Worm (Caenorhabditis elegans) whole organism, L1 larva: ENCODE measurements around the gene F01G10.10.

Experiments used
- C04F5.9 ChIP-seq: sonication (generic microtip); optimal IDR thresholded peaks from 2 replicates; lab custom pipeline; 2016; ENCODE audit warnings: missing genetic modification characterization, missing compliant biosample characterization
- C16A3.4 ChIP-seq: fragments of 150-350 bp; optimal IDR thresholded peaks from 2 replicates; lab custom pipeline; 2014; ENCODE audit warnings: missing biosample characterization, missing genetic modification characterization
- C34B4.2 ChIP-seq: sonication (generic microtip); optimal IDR thresholded peaks from 2 replicates; lab custom pipeline; 2017; ENCODE audit warnings: mild to moderate bottlenecking, missing genetic modification characterization, missing compliant biosample characterization
- F16B12.6 ChIP-seq: fragments of 150-350 bp; optimal IDR thresholded peaks from 2 replicates; lab custom pipeline; 2014; ENCODE audit warnings: missing biosample characterization, missing genetic modification characterization
- aha-1 ChIP-seq: fragments of 150-350 bp; optimal IDR thresholded peaks from 2 replicates; lab custom pipeline; 2014; ENCODE audit warnings: missing biosample characterization, missing genetic modification characterization
- aly-2 ChIP-seq: fragments of 150-350 bp; optimal IDR thresholded peaks from 2 replicates; lab custom pipeline; 2014; ENCODE audit warnings: missing biosample characterization, missing genetic modification characterization
- blmp-1 ChIP-seq: fragments of 150-350 bp; optimal IDR thresholded peaks from 2 replicates; lab custom pipeline; 2014; ENCODE audit warnings: missing biosample characterization, missing genetic modification characterization
- ceh-82 ChIP-seq, 3 experiments: fragments of 150-350 bp in 1 of 3; sonication (generic microtip) in 2 of 3; optimal IDR thresholded peaks; 2 replicates each; lab custom pipeline; 2014 to 2017; ENCODE audit warnings: missing biosample characterization in 3 of 3, missing genetic modification characterization in 3 of 3
- ceh-90 ChIP-seq: sonication (generic microtip); optimal IDR thresholded peaks from 2 replicates; lab custom pipeline; 2016; ENCODE audit warnings: missing genetic modification characterization, missing compliant biosample characterization
- dpl-1 ChIP-seq, 3 experiments: fragments of 150-350 bp in 2 of 3; sonication (generic microtip) in 1 of 3; optimal IDR thresholded peaks; 2 replicates each; lab custom pipeline; 2014 to 2017; ENCODE audit warnings: missing biosample characterization in 3 of 3, missing genetic modification characterization in 3 of 3, missing genetic modification reagents in 3 of 3
- dsc-1 ChIP-seq: sonication (generic microtip); optimal IDR thresholded peaks from 2 replicates; lab custom pipeline; 2016; ENCODE audit warnings: mild to moderate bottlenecking, missing genetic modification characterization, missing compliant biosample characterization
- fkh-10 ChIP-seq: sonication (generic microtip); optimal IDR thresholded peaks from 2 replicates; lab custom pipeline; 2017; ENCODE audit warnings: missing biosample characterization, missing genetic modification reagents, missing genetic modification characterization
- fkh-4 ChIP-seq: sonication (generic microtip); optimal IDR thresholded peaks from 2 replicates; lab custom pipeline; 2016; ENCODE audit warnings: missing compliant biosample characterization, missing genetic modification characterization, borderline replicate concordance
- grh-1 ChIP-seq: fragments of 200-800 bp; sonication (Bioruptor generic); IDR thresholded peaks from 2 replicates; pipeline ENCODE4 v1.3.6; 2022; ENCODE audit warnings: missing genetic modification reagents, missing genetic modification characterization, missing compliant biosample characterization
- hlh-17 ChIP-seq: fragments of 200-800 bp; sonication (Bioruptor generic); optimal IDR thresholded peaks from 2 replicates; lab custom pipeline; 2018; ENCODE audit warnings: missing genetic modification characterization, mild to moderate bottlenecking, missing compliant biosample characterization, moderate library complexity, borderline replicate concordance
- hlh-4 ChIP-seq: sonication (generic microtip); optimal IDR thresholded peaks from 2 replicates; lab custom pipeline; 2016; ENCODE audit warnings: mild to moderate bottlenecking, missing genetic modification characterization, missing compliant biosample characterization
- isw-1 ChIP-seq: fragments of 200-800 bp; sonication (Bioruptor generic); IDR thresholded peaks from 2 replicates; pipeline ENCODE4 v1.3.6; 2022; ENCODE audit warnings: missing genetic modification characterization, missing compliant biosample characterization
- jun-1 ChIP-seq: fragments of 150-350 bp; optimal IDR thresholded peaks from 2 replicates; lab custom pipeline; 2014; ENCODE audit warnings: missing biosample characterization, missing genetic modification reagents, missing genetic modification characterization
- lin-14 ChIP-seq: fragments of 200-800 bp; sonication (Bioruptor generic); optimal IDR thresholded peaks from 2 replicates; lab custom pipeline; 2018; ENCODE audit warnings: mild to moderate bottlenecking, missing genetic modification characterization, moderate library complexity, missing compliant biosample characterization
- lin-15B ChIP-seq: fragments of 150-350 bp; sonication (generic microtip); optimal IDR thresholded peaks from 3 replicates; lab custom pipeline; 2014; ENCODE audit warnings: missing biosample characterization, missing genetic modification characterization
- lir-3 ChIP-seq: sonication (generic microtip); optimal IDR thresholded peaks from 2 replicates; lab custom pipeline; 2016; ENCODE audit warnings: mild to moderate bottlenecking, missing genetic modification characterization, moderate library complexity, missing compliant biosample characterization; ENCODE audit not compliant: poor library complexity
- mdl-1 ChIP-seq, 2 experiments: fragments of 150-350 bp; optimal IDR thresholded peaks; 2 replicates each; lab custom pipeline; 2014 to 2017; ENCODE audit warnings: missing biosample characterization in 2 of 2, missing genetic modification characterization in 2 of 2, inconsistent platforms in 1 of 2
- mef-2 ChIP-seq: fragments of 150-350 bp; optimal IDR thresholded peaks from 2 replicates; lab custom pipeline; 2014; ENCODE audit warnings: missing biosample characterization, missing genetic modification characterization
- mep-1 ChIP-seq: fragments of 150-350 bp; optimal IDR thresholded peaks from 2 replicates; lab custom pipeline; 2014; ENCODE audit warnings: missing biosample characterization, missing genetic modification characterization
- nhr-28 ChIP-seq: fragments of 150-350 bp; optimal IDR thresholded peaks from 2 replicates; lab custom pipeline; 2014; ENCODE audit warnings: missing biosample characterization, missing genetic modification characterization
- nhr-76 ChIP-seq: sonication (generic microtip); optimal IDR thresholded peaks from 2 replicates; lab custom pipeline; 2017; ENCODE audit warnings: missing biosample characterization, missing genetic modification characterization
- pag-3 ChIP-seq: sonication (generic microtip); optimal IDR thresholded peaks from 2 replicates; lab custom pipeline; 2017; ENCODE audit warnings: missing genetic modification characterization, mild to moderate bottlenecking, missing compliant biosample characterization, antibody characterized with exemption, borderline replicate concordance; ENCODE audit not compliant: insufficient read depth
- pax-3 ChIP-seq: fragments of 200-800 bp; sonication (Bioruptor generic); optimal IDR thresholded peaks from 2 replicates; lab custom pipeline; 2018; ENCODE audit warnings: mild to moderate bottlenecking, missing genetic modification characterization, moderate library complexity, missing compliant biosample characterization
- sptf-1 ChIP-seq: fragments of 150-350 bp; optimal IDR thresholded peaks from 2 replicates; lab custom pipeline; 2014; ENCODE audit warnings: missing biosample characterization, missing genetic modification characterization
- swsn-7 ChIP-seq: sonication (generic microtip); optimal IDR thresholded peaks from 2 replicates; lab custom pipeline; 2016; ENCODE audit warnings: missing genetic modification characterization, missing compliant biosample characterization
- tbx-2 ChIP-seq: sonication (generic microtip); optimal IDR thresholded peaks from 2 replicates; lab custom pipeline; 2016; ENCODE audit warnings: missing genetic modification characterization, missing compliant biosample characterization
- unc-130 ChIP-seq: fragments of 150-350 bp; optimal IDR thresholded peaks from 2 replicates; lab custom pipeline; 2017; ENCODE audit warnings: missing biosample characterization, missing genetic modification characterization, inconsistent platforms
- vab-15 ChIP-seq: sonication (generic microtip); optimal IDR thresholded peaks from 2 replicates; lab custom pipeline; 2017; ENCODE audit warnings: missing genotype, mild to moderate bottlenecking, missing genetic modification characterization, missing compliant biosample characterization
- xbp-1 ChIP-seq: sonication (generic microtip); optimal IDR thresholded peaks from 2 replicates; lab custom pipeline; 2016; ENCODE audit warnings: missing genetic modification characterization, missing compliant biosample characterization

The F01G10.10 gene

ce11 chrIV:10215393-10215792, 30.6 kb upstream of the F01G10.10 start:
- TF ChIP-seq fkh-4 (tag; lab: Kevin White, UChicago) (no peak), lin-15B (tag; lab: Kevin White, UChicago) (no peak), hlh-17 (GFP tag; lab: Kevin White, UChicago) (no peak), swsn-7 (tag; lab: Kevin White, UChicago) (no peak), tbx-2 (no peak), grh-1 (GFP tag; lab: Robert Waterston, UW) (no peak), isw-1 (GFP tag; lab: Robert Waterston, UW) (no peak), C04F5.9 (tag; lab: Kevin White, UChicago) (no peak), C16A3.4 (tag; lab: Kevin White, UChicago) (no peak), nhr-76 (tag; lab: Kevin White, UChicago) (no peak), F16B12.6 (no peak), aly-2 (tag; lab: Kevin White, UChicago) (no peak), vab-15 (tag; lab: Kevin White, UChicago) (no peak), fkh-10 (no peak), lir-3 (tag; lab: Kevin White, UChicago) (no peak), lin-14 (GFP tag; lab: Kevin White, UChicago) (no peak)

ce11 chrIV:10216078-10216477, 29.9 kb upstream of the F01G10.10 start, which contains the start of gene col-124:
TSS of gene col-124 (plus strand) at chrIV:10216451.
- TF ChIP-seq mdl-1 (tag; optimal IDR thresholded peaks at IDR 0.05; lab: Kevin White, UChicago) = no peak
- TF ChIP-seq ceh-82 (tag; optimal IDR thresholded peaks at IDR 0.05; lab: Kevin White, UChicago) = no peak
- no peak for TF ChIP-seq jun-1
- no peak for TF ChIP-seq F16B12.6
- no peak for TF ChIP-seq aly-2 (tag; lab: Kevin White, UChicago)
- TF ChIP-seq blmp-1 (tag; lab: Kevin White, UChicago) = peak; percentile 77
- TF ChIP-seq, all 84 proteins: peak for 1

- TF ChIP-seq aha-1 (tag; lab: Kevin White, UChicago) (no peak), dsc-1 (tag; lab: Kevin White, UChicago) (no peak), ceh-90 (tag; lab: Kevin White, UChicago) (no peak), xbp-1 (tag; lab: Kevin White, UChicago) (no peak), C34B4.2 (tag; lab: Kevin White, UChicago) (no peak), lin-15B (tag; lab: Kevin White, UChicago) (no peak), mef-2 (no peak), sptf-1 (tag; lab: Kevin White, UChicago) (no peak), pag-3 (tag; lab: Kevin White, UChicago) (no peak), grh-1 (GFP tag; lab: Robert Waterston, UW) (no peak), nhr-28 (tag; lab: Kevin White, UChicago) (no peak), dpl-1 (GFP tag; optimal IDR thresholded peaks at IDR 0.05; lab: Kevin White, UChicago) (no peak), nhr-76 (tag; lab: Kevin White, UChicago) (no peak), mep-1 (no peak), unc-130 (tag; lab: Kevin White, UChicago) (no peak)
These were observed 29.2 kb upstream of the F01G10.10 start for ce11 chrIV:10216704-10217296.

ce11 chrIV:10219208-10219607, 26.8 kb upstream of the F01G10.10 start, which contains the start of gene qns-1:
TSS of gene qns-1 (minus strand) at chrIV:10219308.
- TF ChIP-seq hlh-4 (tag; lab: Kevin White, UChicago) (no peak), pax-3 (no peak), isw-1 (GFP tag; lab: Robert Waterston, UW) (no peak)
- TF ChIP-seq, all 84 proteins: peak for 0
